Worm (Caenorhabditis elegans) whole organism, L2 larva: ENCODE data around the gene plrg-1.

Experiments used
- ZK546.5 ChIP-seq: sonication (generic microtip); optimal IDR thresholded peaks from 2 replicates; lab custom pipeline; 2017; ENCODE audit warnings: missing biosample characterization, missing genetic modification characterization
- ama-1 ChIP-seq: fragments of 150-350 bp; optimal IDR thresholded peaks from 2 replicates; lab custom pipeline; 2018; ENCODE audit warnings: inconsistent platforms
- dmd-4 ChIP-seq: sonication (generic microtip); optimal IDR thresholded peaks from 2 replicates; lab custom pipeline; 2017; ENCODE audit warnings: missing biosample characterization, missing genetic modification characterization
- elt-3 ChIP-seq: sonication (generic microtip); optimal IDR thresholded peaks from 2 replicates; lab custom pipeline; 2017; ENCODE audit warnings: missing biosample characterization, missing genetic modification characterization
- lin-39 ChIP-seq: fragments of 150-350 bp; optimal IDR thresholded peaks from 2 replicates; lab custom pipeline; 2014; ENCODE audit warnings: missing biosample characterization, missing genetic modification reagents, missing genetic modification characterization
- mab-5 ChIP-seq: fragments of 150-350 bp; optimal IDR thresholded peaks from 2 replicates; lab custom pipeline; 2014; ENCODE audit warnings: missing biosample characterization, missing genetic modification characterization
- nhr-77 ChIP-seq: fragments of 150-350 bp; optimal IDR thresholded peaks from 2 replicates; lab custom pipeline; 2014; ENCODE audit warnings: missing biosample characterization, missing genetic modification characterization
- ztf-11 ChIP-seq: sonication (generic microtip); optimal IDR thresholded peaks from 2 replicates; lab custom pipeline; 2017; ENCODE audit warnings: missing biosample characterization, missing genetic modification characterization

ce11 chrV:10760839-10761238, 46.9 kb downstream of the plrg-1 start:
- TF ChIP-seq mab-5 (tag; lab: Kevin White, UChicago) = no peak
- TF ChIP-seq lin-39 (tag; lab: Kevin White, UChicago) = no peak
- TF ChIP-seq elt-3 (tag; lab: Kevin White, UChicago) = no peak
- no peak for TF ChIP-seq ztf-11 (tag; lab: Kevin White, UChicago)
- TF ChIP-seq dmd-4 = no peak
- no peak for TF ChIP-seq ZK546.5 (tag; lab: Kevin White, UChicago)
- TF ChIP-seq ama-1 = no peak
- TF ChIP-seq nhr-77 (tag; lab: Kevin White, UChicago) = no peak
